Fruit fly (Drosophila melanogaster): Measurements from ENCODE around the gene Rev1.

dm6 chr3L:638757-639353, 15.3 kb upstream of the Rev1 start:
- TF ChIP-seq Myc (optimal IDR thresholded peaks at IDR 0.05) (no peak), h (GFP tag; optimal IDR thresholded peaks at IDR 0.05) (no peak), Mio (GFP tag; optimal IDR thresholded peaks at IDR 0.05) (no peak), usp (GFP tag; optimal IDR thresholded peaks at IDR 0.05) (no peak), psq (GFP tag; optimal IDR thresholded peaks at IDR 0.05) (no peak), br (GFP tag; optimal IDR thresholded peaks at IDR 0.05) (no peak), Abd-B (GFP tag; optimal IDR thresholded peaks at IDR 0.05) (no peak), Hr78 (GFP tag; optimal IDR thresholded peaks at IDR 0.05) (no peak), rgr (GFP tag; optimal IDR thresholded peaks at IDR 0.05) (no peak), foxo (GFP tag; optimal IDR thresholded peaks at IDR 0.05) (no peak), Dfd (GFP tag; optimal IDR thresholded peaks at IDR 0.05) (no peak), woc (GFP tag; optimal IDR thresholded peaks at IDR 0.05) (no peak)

All from whole organism, wandering third instar larva.